Worm (Caenorhabditis elegans): ENCODE data around the gene srw-82.

DNA sequence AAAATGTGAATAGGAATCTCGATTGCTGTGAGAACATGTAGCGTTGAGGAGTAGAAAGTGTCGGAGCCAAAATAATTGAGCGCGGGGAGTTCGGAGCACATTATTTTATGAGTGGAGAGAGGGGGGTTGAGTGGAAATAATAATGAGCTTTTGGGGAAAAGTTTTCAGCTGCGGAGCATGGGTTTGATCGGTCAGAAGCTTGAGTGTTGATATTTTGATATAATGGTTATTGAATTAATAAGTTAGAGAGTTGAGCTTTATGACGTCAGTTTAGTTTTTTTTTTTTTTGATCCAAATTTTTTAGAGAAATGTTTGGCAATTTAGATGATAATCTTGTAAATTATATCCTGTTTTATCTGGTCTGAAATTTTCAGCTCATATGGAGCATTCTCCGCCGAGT is 48.7 kb downstream of the srw-82 start, which contains the start of gene srh-178:
- TF ChIP-seq nhr-11 (tag; optimal IDR thresholded peaks at IDR 0.05) (no peak), mdl-1 (tag; optimal IDR thresholded peaks at IDR 0.05) (no peak), jun-1 (tag; optimal IDR thresholded peaks at IDR 0.05) (no peak), tbx-2 (tag; optimal IDR thresholded peaks at IDR 0.05) (no peak), snpc-4 (tag; optimal IDR thresholded peaks at IDR 0.05) (no peak), R02D3.7 (tag; optimal IDR thresholded peaks at IDR 0.05) (no peak), ama-1 (optimal IDR thresholded peaks at IDR 0.05) (no peak)

Data from whole organism, L3 larva.